In genomic region chrX:3097008-3097407, dm6 we compare ENCODE assay signal across 5 fruit fly cellular contexts.
TF ChIP-seq lines count a peak whose summit lies in the region.

No protein-coding gene starts in this region.

- peak; percentile 59 for TF ChIP-seq CTCF in whole organism, embryonic (GFP tag; optimal IDR thresholded peaks at IDR 0.05; lab: Kevin White, UChicago)

TF ChIP-seq in whole organism, adult, 20 proteins besides CTCF, POLR2A, EP300 and RAD21:
- peak; percentile 47 for TF ChIP-seq tj (GFP tag; optimal IDR thresholded peaks at IDR 0.05; lab: Kevin White, UChicago)
- no peak for TF ChIP-seq CG14711 (tag; optimal IDR thresholded peaks at IDR 0.05; lab: Kevin White, UChicago)
- no peak for TF ChIP-seq toe (GFP tag; optimal IDR thresholded peaks at IDR 0.05; lab: Kevin White, UChicago)
- TF ChIP-seq CG11617 (GFP tag; optimal IDR thresholded peaks at IDR 0.05; lab: Kevin White, UChicago), result no peak
- no peak for TF ChIP-seq Hr96 (GFP tag; optimal IDR thresholded peaks at IDR 0.05; lab: Kevin White, UChicago)
- TF ChIP-seq ovo (GFP tag; optimal IDR thresholded peaks at IDR 0.05; lab: Kevin White, UChicago), result no peak
- no peak for TF ChIP-seq CG5204 (GFP tag; optimal IDR thresholded peaks at IDR 0.05; lab: Kevin White, UChicago)
- no peak for TF ChIP-seq CG12768 (GFP tag; optimal IDR thresholded peaks at IDR 0.05; lab: Kevin White, UChicago)
- no peak for TF ChIP-seq kay (GFP tag; lab: Kevin White, UChicago; ENCODE audit: borderline replicate concordance)
- TF ChIP-seq Crg-1 (GFP tag; optimal IDR thresholded peaks at IDR 0.05; lab: Kevin White, UChicago), result no peak
- peak; percentile 5 for TF ChIP-seq CG7101 (tag; optimal IDR thresholded peaks at IDR 0.05; lab: Kevin White, UChicago)
- no peak for TF ChIP-seq Clk (GFP tag; optimal IDR thresholded peaks at IDR 0.05; lab: Kevin White, UChicago)
- TF ChIP-seq Mnt (GFP tag; optimal IDR thresholded peaks at IDR 0.05; lab: Kevin White, UChicago), result no peak
- TF ChIP-seq cnc (optimal IDR thresholded peaks at IDR 0.05; lab: Kevin White, UChicago), result no peak
TF ChIP-seq in whole organism, adult: peak in this region for 2.

TF ChIP-seq in whole organism, embryonic, 481 proteins besides CTCF, POLR2A, EP300 and RAD21 (continues in another document):
- peak; percentile 75 for TF ChIP-seq pho (GFP tag; optimal IDR thresholded peaks at IDR 0.05; lab: Kevin White, UChicago)
- TF ChIP-seq gfzf (GFP tag; optimal IDR thresholded peaks at IDR 0.05; lab: Kevin White, UChicago), result peak; percentile 7
- peak; percentile 37 for TF ChIP-seq YL-1 (GFP tag; optimal IDR thresholded peaks at IDR 0.05; lab: Kevin White, UChicago)
- TF ChIP-seq CG10565 (GFP tag; optimal IDR thresholded peaks at IDR 0.05; lab: Kevin White, UChicago), result peak; percentile 79
- TF ChIP-seq CG10209 (GFP tag; optimal IDR thresholded peaks at IDR 0.05; lab: Kevin White, UChicago), result peak; percentile 92
- peak; percentile 73 for TF ChIP-seq CG14965 (GFP tag; optimal IDR thresholded peaks at IDR 0.05; lab: Kevin White, UChicago; ENCODE audit: borderline replicate concordance)
- peak; percentile 87 for TF ChIP-seq CG13123 (GFP tag; optimal IDR thresholded peaks at IDR 0.05; lab: Kevin White, UChicago)
- peak; percentile 91 for TF ChIP-seq CG3065 (GFP tag; optimal IDR thresholded peaks at IDR 0.05; lab: Kevin White, UChicago)
- no peak for TF ChIP-seq pan (optimal IDR thresholded peaks at IDR 0.05; lab: Kevin White, UChicago)
- TF ChIP-seq pan (GFP tag; optimal IDR thresholded peaks at IDR 0.05 in 1 of 2, IDR thresholded peaks at IDR 0.05 in 1 of 2), result peak in 1 of 2 experiments; percentile 88
- peak; percentile 93 for TF ChIP-seq Mad (GFP tag; optimal IDR thresholded peaks at IDR 0.05; lab: Kevin White, UChicago)
- TF ChIP-seq cas (GFP tag; IDR thresholded peaks at IDR 0.05; lab: Robert Waterston, UW), result peak; percentile 51; the same call in 1 of the 2 replicates
- peak; percentile 85 for TF ChIP-seq Rfx (GFP tag; IDR thresholded peaks at IDR 0.05; lab: Robert Waterston, UW)
- TF ChIP-seq sd (tag; optimal IDR thresholded peaks at IDR 0.05; lab: Kevin White, UChicago), result peak; percentile 57
- peak; percentile 87 for TF ChIP-seq CG18476 (GFP tag; optimal IDR thresholded peaks at IDR 0.05; lab: Kevin White, UChicago)
- peak; percentile 89 for TF ChIP-seq H2.0 (GFP tag; IDR thresholded peaks at IDR 0.05; lab: Robert Waterston, UW)
- TF ChIP-seq HHEX (GFP tag; optimal IDR thresholded peaks at IDR 0.05; lab: Kevin White, UChicago), result peak; percentile 89
- TF ChIP-seq CG10654 (GFP tag; optimal IDR thresholded peaks at IDR 0.05; lab: Kevin White, UChicago), result peak; percentile 94
- TF ChIP-seq h (optimal IDR thresholded peaks at IDR 0.05; lab: Kevin White, UChicago), result no peak

TF ChIP-seq in whole organism, prepupa, 60 proteins besides CTCF, POLR2A, EP300 and RAD21 (continues in another document):
- TF ChIP-seq fd59A (GFP tag; optimal IDR thresholded peaks at IDR 0.05; lab: Kevin White, UChicago) (peak; percentile 83), spab (GFP tag; optimal IDR thresholded peaks at IDR 0.05; lab: Kevin White, UChicago) (peak; percentile 84), CG7368 (GFP tag; optimal IDR thresholded peaks at IDR 0.05; lab: Kevin White, UChicago) (peak; percentile 89), CG31627 (GFP tag; optimal IDR thresholded peaks at IDR 0.05; lab: Kevin White, UChicago) (peak; percentile 89), Hr39 (GFP tag; optimal IDR thresholded peaks at IDR 0.05; lab: Kevin White, UChicago) (peak; percentile 89), Eip93F (GFP tag; optimal IDR thresholded peaks at IDR 0.05; lab: Kevin White, UChicago) (peak; percentile 68), CG10669 (GFP tag; optimal IDR thresholded peaks at IDR 0.05; lab: Kevin White, UChicago) (peak; percentile 90), CG8632 (GFP tag; optimal IDR thresholded peaks at IDR 0.05; lab: Kevin White, UChicago) (peak; percentile 81), cyc (GFP tag; optimal IDR thresholded peaks at IDR 0.05; lab: Kevin White, UChicago) (peak; percentile 90), ss (GFP tag; optimal IDR thresholded peaks at IDR 0.05; lab: Kevin White, UChicago) (peak; percentile 81 to 88), vri (GFP tag; optimal IDR thresholded peaks at IDR 0.05; lab: Kevin White, UChicago) (peak; percentile 66), CG3919 (GFP tag; optimal IDR thresholded peaks at IDR 0.05; lab: Kevin White, UChicago) (peak; percentile 92), Hr38 (GFP tag; optimal IDR thresholded peaks at IDR 0.05; lab: Kevin White, UChicago) (no peak), fd85E (GFP tag; optimal IDR thresholded peaks at IDR 0.05; lab: Kevin White, UChicago) (peak; percentile 82), acj6 (GFP tag; optimal IDR thresholded peaks at IDR 0.05; lab: Kevin White, UChicago) (peak; percentile 89), topi (GFP tag; optimal IDR thresholded peaks at IDR 0.05; lab: Kevin White, UChicago) (peak; percentile 91), CG6808 (GFP tag; optimal IDR thresholded peaks at IDR 0.05; lab: Kevin White, UChicago) (peak; percentile 86), esn (GFP tag; optimal IDR thresholded peaks at IDR 0.05; lab: Kevin White, UChicago) (peak; percentile 89), Sox102F (GFP tag; optimal IDR thresholded peaks at IDR 0.05; lab: Kevin White, UChicago) (peak; percentile 89), dsx (GFP tag; optimal IDR thresholded peaks at IDR 0.05; lab: Kevin White, UChicago; ENCODE audit: poor library complexity, severe bottlenecking) (peak; percentile 83)

TF ChIP-seq in whole organism, pupa, 21 proteins besides CTCF, POLR2A, EP300 and RAD21:
- TF ChIP-seq gl (tag; optimal IDR thresholded peaks at IDR 0.05; lab: Kevin White, UChicago), result peak; percentile 83
- no peak for TF ChIP-seq CG10348 (GFP tag; IDR thresholded peaks at IDR 0.05; lab: Robert Waterston, UW)
- TF ChIP-seq Pif1B (GFP tag; optimal IDR thresholded peaks at IDR 0.05; lab: Kevin White, UChicago), result peak; percentile 82
- TF ChIP-seq CG17806 (tag; optimal IDR thresholded peaks at IDR 0.05; lab: Kevin White, UChicago), result peak; percentile 87
- TF ChIP-seq CG9948 (tag; optimal IDR thresholded peaks at IDR 0.05; lab: Kevin White, UChicago), result peak; percentile 79
- peak; percentile 82 for TF ChIP-seq CG8301 (tag; optimal IDR thresholded peaks at IDR 0.05; lab: Kevin White, UChicago)
- peak; percentile 68 for TF ChIP-seq D1 (tag; optimal IDR thresholded peaks at IDR 0.05; lab: Kevin White, UChicago)
- TF ChIP-seq Pif1A (GFP tag; optimal IDR thresholded peaks at IDR 0.05; lab: Kevin White, UChicago), result peak; percentile 83
- TF ChIP-seq CG13204 (GFP tag; optimal IDR thresholded peaks at IDR 0.05; lab: Kevin White, UChicago), result peak; percentile 78
- TF ChIP-seq EcR (GFP tag; optimal IDR thresholded peaks at IDR 0.05; lab: Kevin White, UChicago), result no peak
- peak; percentile 79 for TF ChIP-seq Snoo (tag; optimal IDR thresholded peaks at IDR 0.05; lab: Kevin White, UChicago)
- TF ChIP-seq CG4496 (GFP tag; IDR thresholded peaks at IDR 0.05; lab: Robert Waterston, UW), result peak; percentile 83
- peak; percentile 72 for TF ChIP-seq Ets98B (GFP tag; IDR thresholded peaks at IDR 0.05; lab: Robert Waterston, UW)
- peak; percentile 89 for TF ChIP-seq CG8159 (tag; optimal IDR thresholded peaks at IDR 0.05; lab: Kevin White, UChicago)
- peak; percentile 87 for TF ChIP-seq CG34367 (tag; optimal IDR thresholded peaks at IDR 0.05; lab: Kevin White, UChicago)
- TF ChIP-seq CG32121 (GFP tag; IDR thresholded peaks at IDR 0.05; lab: Robert Waterston, UW), result no peak
- TF ChIP-seq CG15710 (tag; optimal IDR thresholded peaks at IDR 0.05; lab: Kevin White, UChicago), result peak; percentile 89
- peak; percentile 78 for TF ChIP-seq rn (GFP tag; IDR thresholded peaks at IDR 0.05; lab: Robert Waterston, UW)
- TF ChIP-seq fd96Ca (GFP tag; IDR thresholded peaks at IDR 0.05; lab: Robert Waterston, UW), result peak; percentile 85
- peak; percentile 86 for TF ChIP-seq CG14655 (GFP tag; optimal IDR thresholded peaks at IDR 0.05; lab: Kevin White, UChicago)
- TF ChIP-seq CG12605 (GFP tag; IDR thresholded peaks at IDR 0.05; lab: Robert Waterston, UW), result peak; percentile 79
TF ChIP-seq in whole organism, pupa: peak in this region for 18.

TF ChIP-seq in whole organism, wandering third instar larva, 38 proteins besides CTCF, POLR2A, EP300 and RAD21 (continues in another document):
- TF ChIP-seq brk (GFP tag; optimal IDR thresholded peaks at IDR 0.05; lab: Kevin White, UChicago) (peak; percentile 18), Myc (optimal IDR thresholded peaks at IDR 0.05; lab: Kevin White, UChicago) (no peak), fru (GFP tag; optimal IDR thresholded peaks at IDR 0.05; lab: Kevin White, UChicago) (peak; percentile 86), dsf (GFP tag; optimal IDR thresholded peaks at IDR 0.05; lab: Kevin White, UChicago; ENCODE audit: borderline replicate concordance) (no peak), CG32264 (GFP tag; optimal IDR thresholded peaks at IDR 0.05; lab: Kevin White, UChicago) (peak; percentile 19), CrebA (GFP tag; optimal IDR thresholded peaks at IDR 0.05; lab: Kevin White, UChicago; ENCODE audit: borderline replicate concordance) (peak; percentile 7), pan (optimal IDR thresholded peaks at IDR 0.05; lab: Kevin White, UChicago) (no peak), dmrt93B (GFP tag; optimal IDR thresholded peaks at IDR 0.05; lab: Kevin White, UChicago) (peak; percentile 75), Sp1 (GFP tag; optimal IDR thresholded peaks at IDR 0.05; lab: Kevin White, UChicago) (peak; percentile 79), sage (GFP tag; optimal IDR thresholded peaks at IDR 0.05; lab: Kevin White, UChicago) (peak; percentile 51), Hr83 (GFP tag; optimal IDR thresholded peaks at IDR 0.05; lab: Kevin White, UChicago; ENCODE audit: poor library complexity, severe bottlenecking) (no peak), CG9705 (GFP tag; optimal IDR thresholded peaks at IDR 0.05; lab: Kevin White, UChicago) (peak; percentile 76), br (GFP tag; optimal IDR thresholded peaks at IDR 0.05; lab: Kevin White, UChicago) (peak; percentile 77), psq (GFP tag; optimal IDR thresholded peaks at IDR 0.05; lab: Kevin White, UChicago) (peak; percentile 68), Dif (GFP tag; optimal IDR thresholded peaks at IDR 0.05; lab: Kevin White, UChicago; ENCODE audit: partially characterized antibody) (no peak), foxo (GFP tag; optimal IDR thresholded peaks at IDR 0.05; lab: Kevin White, UChicago) (peak in 1 of 2 experiments; percentile 85), lola (GFP tag; optimal IDR thresholded peaks at IDR 0.05; lab: Kevin White, UChicago) (no peak), Hr78 (GFP tag; optimal IDR thresholded peaks at IDR 0.05; lab: Kevin White, UChicago) (no peak), ey (GFP tag; optimal IDR thresholded peaks at IDR 0.05; lab: Kevin White, UChicago) (peak; percentile 85), Mio (GFP tag; optimal IDR thresholded peaks at IDR 0.05; lab: Kevin White, UChicago) (no peak), jim (GFP tag; optimal IDR thresholded peaks at IDR 0.05; lab: Kevin White, UChicago) (no peak), Hnf4 (GFP tag; optimal IDR thresholded peaks at IDR 0.05; lab: Kevin White, UChicago) (peak; percentile 75), OdsH (GFP tag; optimal IDR thresholded peaks at IDR 0.05; lab: Kevin White, UChicago) (peak; percentile 65), tai (GFP tag; optimal IDR thresholded peaks at IDR 0.05; lab: Kevin White, UChicago) (peak; percentile 42), Abd-B (GFP tag; optimal IDR thresholded peaks at IDR 0.05; lab: Kevin White, UChicago) (no peak)
